Fruit fly (Drosophila melanogaster) whole organism: ENCODE measurements around the gene CG17906.

Experiments
- CG8478 ChIP-seq: fragments of >200 bp; optimal IDR thresholded peaks from 2 replicates; lab custom pipeline; 2018; ENCODE audit warnings: inconsistent platforms
- EcR ChIP-seq, 2 experiments: fragments of >200 bp; optimal IDR thresholded peaks; 2 replicates each; lab custom pipeline; 2017; ENCODE audit warnings: missing biosample characterization in 2 of 2, missing genetic modification characterization in 2 of 2, missing genetic modification reagents in 2 of 2

DNA sequence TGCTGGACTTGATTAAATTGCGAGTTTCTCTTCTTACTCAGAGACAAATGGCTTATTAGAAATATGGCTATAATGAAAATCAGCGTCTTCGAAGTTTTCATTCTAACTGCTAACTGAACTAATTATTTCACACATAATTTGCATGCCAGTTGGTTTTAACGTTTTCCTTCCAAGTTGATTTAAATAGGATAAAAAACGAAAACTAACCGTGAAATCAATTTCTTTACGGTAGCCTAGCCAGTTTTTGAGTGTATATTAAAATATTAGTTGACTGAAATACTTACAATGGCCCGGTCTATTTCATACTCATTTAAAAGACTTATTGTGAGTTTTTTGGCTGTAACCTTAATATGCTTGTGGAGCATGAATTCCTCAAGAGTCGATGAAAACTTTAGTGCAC, 31.9 kb upstream of the CG17906 start, which contains the start of the genes CG9525 and CG32985:
- TF ChIP-seq EcR (GFP tag; optimal IDR thresholded peaks at IDR 0.05; lab: Kevin White, UChicago) (no peak), CG8478 (lab: Kevin White, UChicago) (no peak)
